Fruit fly (Drosophila melanogaster) whole organism, embryonic: ENCODE measurements around the gene CG10252.

Experiments
- Aef1 ChIP-seq: fragments of 200-800 bp; sonication (Bioruptor generic); IDR thresholded peaks from 3 replicates; pipeline ENCODE4 v1.3.6; 2022; ENCODE audit warnings: missing biosample characterization, missing genetic modification characterization
- CG1024 ChIP-seq: fragments of 200-800 bp; sonication (Bioruptor generic); IDR thresholded peaks from 2 replicates; pipeline ENCODE4 v1.3.6; 2022; ENCODE audit warnings: missing biosample characterization, missing genetic modification characterization
- CG10321 ChIP-seq: fragments of 200-800 bp; sonication (Bioruptor generic); IDR thresholded peaks from 2 replicates; pipeline ENCODE4 v1.3.6; 2022; ENCODE audit warnings: missing biosample characterization, missing genetic modification characterization
- CG10565 ChIP-seq: fragments of 200-800 bp; sonication (Bioruptor generic); optimal IDR thresholded peaks from 3 replicates; lab custom pipeline; 2016; ENCODE audit warnings: missing biosample characterization, mild to moderate bottlenecking, missing genetic modification characterization
- CG11093 ChIP-seq: fragments of 200-800 bp; sonication (Bioruptor generic); IDR thresholded peaks from 3 replicates; pipeline ENCODE4 v1.3.6; 2022; ENCODE audit warnings: missing biosample characterization, missing genetic modification characterization
- CG12769 ChIP-seq: fragments of 200-800 bp; sonication (Bioruptor generic); optimal IDR thresholded peaks from 2 replicates; lab custom pipeline; 2019; ENCODE audit warnings: missing biosample characterization, mild to moderate bottlenecking, missing genetic modification characterization, moderate library complexity
- CG17328 ChIP-seq: fragments of 200-800 bp; sonication (Bioruptor generic); IDR thresholded peaks from 2 replicates; pipeline ENCODE4 v1.3.6; 2022; ENCODE audit warnings: missing biosample characterization, missing genetic modification characterization
- CG17361 ChIP-seq: fragments of 200-800 bp; sonication (Bioruptor generic); IDR thresholded peaks from 3 replicates; pipeline ENCODE4 v1.3.6; 2022; ENCODE audit warnings: missing biosample characterization, missing genetic modification characterization
- CG17829 ChIP-seq: fragments of 200-800 bp; optimal IDR thresholded peaks from 2 replicates; lab custom pipeline; 2019; ENCODE audit warnings: missing biosample characterization, mild to moderate bottlenecking, missing genetic modification characterization, moderate library complexity
- CG1832 ChIP-seq: fragments of 200-800 bp; sonication (Bioruptor generic); optimal IDR thresholded peaks from 2 replicates; lab custom pipeline; 2017; ENCODE audit warnings: missing biosample characterization, mild to moderate bottlenecking, missing genetic modification characterization, inconsistent platforms
- CG2202 ChIP-seq: fragments of 200-800 bp; sonication (Bioruptor generic); optimal IDR thresholded peaks from 2 replicates; lab custom pipeline; 2018; ENCODE audit warnings: missing biosample characterization, mild to moderate bottlenecking, missing genetic modification characterization
- CG31388 ChIP-seq: fragments of 200-800 bp; sonication (Bioruptor generic); optimal IDR thresholded peaks from 2 replicates; lab custom pipeline; 2016; ENCODE audit warnings: missing biosample characterization, missing genetic modification characterization
- CG33213 ChIP-seq: fragments of 200-800 bp; sonication (Bioruptor generic); optimal IDR thresholded peaks from 3 replicates; lab custom pipeline; 2016; ENCODE audit warnings: missing biosample characterization, missing genetic modification characterization
- CG43689 ChIP-seq: fragments of 200-800 bp; sonication (Bioruptor generic); IDR thresholded peaks from 2 replicates; pipeline ENCODE4 v1.3.6; 2022; ENCODE audit warnings: missing biosample characterization, missing genetic modification characterization
- CG5245 ChIP-seq: fragments of 200-800 bp; sonication (Bioruptor generic); optimal IDR thresholded peaks from 3 replicates; lab custom pipeline; 2016; ENCODE audit warnings: missing biosample characterization, missing genetic modification characterization
- CG6791 ChIP-seq: fragments of 200-800 bp; sonication (Bioruptor generic); IDR thresholded peaks from 3 replicates; pipeline ENCODE4 v1.3.6; 2022; ENCODE audit warnings: missing biosample characterization, missing genetic modification characterization; ENCODE audit not compliant: partially characterized antibody
- CG7745 ChIP-seq: fragments of 200-800 bp; sonication (Bioruptor generic); optimal IDR thresholded peaks from 2 replicates; lab custom pipeline; 2018; ENCODE audit warnings: missing biosample characterization, mild to moderate bottlenecking, missing genetic modification characterization, moderate library complexity
- CG8290 ChIP-seq, 3 experiments: fragments of 200-800 bp; sonication (Bioruptor generic); optimal IDR thresholded peaks; 2 replicates each; lab custom pipeline; 2016 to 2019; ENCODE audit warnings: missing biosample characterization in 3 of 3, missing genetic modification characterization in 3 of 3, mild to moderate bottlenecking in 2 of 3, moderate library complexity in 1 of 3
- CG9215 ChIP-seq: fragments of 200-800 bp; sonication (Bioruptor generic); IDR thresholded peaks from 2 replicates; pipeline ENCODE4 v1.3.6; 2022; ENCODE audit warnings: missing biosample characterization, missing genetic modification characterization
- Camta ChIP-seq: fragments of 200-800 bp; sonication (Bioruptor generic); optimal IDR thresholded peaks from 2 replicates; lab custom pipeline; 2016; ENCODE audit warnings: missing biosample characterization, missing genetic modification characterization
- Dip2 ChIP-seq: fragments of 200-800 bp; sonication (Bioruptor generic); IDR thresholded peaks from 2 replicates; pipeline ENCODE4 v1.3.6; 2022; ENCODE audit warnings: missing biosample characterization, missing genetic modification characterization
- ERR ChIP-seq: fragments of 200-800 bp; sonication (Bioruptor generic); optimal IDR thresholded peaks from 2 replicates; lab custom pipeline; 2016; ENCODE audit warnings: missing biosample characterization, missing genetic modification characterization
- Fer2 ChIP-seq: fragments of 200-800 bp; sonication (Bioruptor generic); optimal IDR thresholded peaks from 2 replicates; lab custom pipeline; 2018; ENCODE audit warnings: missing biosample characterization, mild to moderate bottlenecking, missing genetic modification characterization, moderate library complexity
- HHEX ChIP-seq: fragments of 200-800 bp; sonication (Bioruptor generic); optimal IDR thresholded peaks from 3 replicates; lab custom pipeline; 2017; ENCODE audit warnings: missing biosample characterization, mild to moderate bottlenecking, missing genetic modification characterization, missing genetic modification reagents
- HLH4C ChIP-seq: fragments of 200-800 bp; sonication (Bioruptor generic); IDR thresholded peaks from 3 replicates; pipeline ENCODE4 v1.3.6; 2022; ENCODE audit warnings: missing biosample characterization, missing genetic modification characterization; ENCODE audit not compliant: partially characterized antibody
- HLHmδ ChIP-seq: fragments of 200-800 bp; sonication (Bioruptor generic); optimal IDR thresholded peaks from 2 replicates; lab custom pipeline; 2018; ENCODE audit warnings: missing biosample characterization, mild to moderate bottlenecking, missing genetic modification characterization, moderate library complexity
- Lpt ChIP-seq: fragments of >200 bp; optimal IDR thresholded peaks from 2 replicates; lab custom pipeline; 2018; ENCODE audit warnings: missing biosample characterization, missing genetic modification characterization
- MBD-R2 ChIP-seq: fragments of 200-800 bp; sonication (Bioruptor generic); IDR thresholded peaks from 2 replicates; pipeline ENCODE4 v1.3.6; 2022; ENCODE audit warnings: missing biosample characterization, missing genetic modification characterization
- Mad ChIP-seq: fragments of 200-800 bp; sonication (Bioruptor generic); optimal IDR thresholded peaks from 2 replicates; lab custom pipeline; 2016; ENCODE audit warnings: missing biosample characterization, missing genetic modification characterization
- Med ChIP-seq: fragments of 200-800 bp; sonication (Bioruptor generic); peaks from one replicate; lab custom pipeline; 2016; ENCODE audit warnings: missing biosample characterization, missing genetic modification characterization, mild to moderate bottlenecking, inconsistent platforms, moderate library complexity
- Neu2 ChIP-seq: fragments of 200-800 bp; sonication (Bioruptor generic); optimal IDR thresholded peaks from 3 replicates; lab custom pipeline; 2016; ENCODE audit warnings: missing biosample characterization, missing genetic modification characterization, borderline replicate concordance
- Poxn ChIP-seq: fragments of 200-800 bp; sonication (Bioruptor generic); IDR thresholded peaks from 2 replicates; pipeline ENCODE4 v1.3.6; 2022; ENCODE audit warnings: missing biosample characterization, missing genetic modification characterization
- Rx ChIP-seq: fragments of 200-800 bp; sonication (Bioruptor generic); IDR thresholded peaks from 2 replicates; pipeline ENCODE4 v1.3.6; 2022; ENCODE audit warnings: missing biosample characterization, missing genetic modification characterization
- abd-A ChIP-seq: fragments of 200-800 bp; sonication (Bioruptor generic); optimal IDR thresholded peaks from 3 replicates; lab custom pipeline; 2019; ENCODE audit warnings: missing biosample characterization, mild to moderate bottlenecking, missing genetic modification characterization, moderate library complexity
- ara ChIP-seq: fragments of 200-800 bp; sonication (Bioruptor generic); IDR thresholded peaks from 2 replicates; pipeline ENCODE4 v1.3.6; 2022; ENCODE audit warnings: missing biosample characterization, missing genetic modification characterization
- az2 ChIP-seq: fragments of 200-800 bp; sonication (Bioruptor generic); optimal IDR thresholded peaks from 3 replicates; lab custom pipeline; 2016; ENCODE audit warnings: missing biosample characterization, missing genetic modification characterization
- bab2 ChIP-seq: fragments of 200-800 bp; sonication (Bioruptor generic); optimal IDR thresholded peaks from 2 replicates; lab custom pipeline; 2016; ENCODE audit warnings: missing biosample characterization, missing genetic modification characterization
- bigmax ChIP-seq: fragments of 200-800 bp; sonication (Bioruptor generic); optimal IDR thresholded peaks from 2 replicates; lab custom pipeline; 2018; ENCODE audit warnings: missing biosample characterization, mild to moderate bottlenecking, missing genetic modification characterization
- cas ChIP-seq: fragments of 200-800 bp; sonication (Bioruptor generic); IDR thresholded peaks from 2 replicates; pipeline ENCODE4 v1.3.6; 2022; ENCODE audit warnings: missing biosample characterization, missing genetic modification characterization
- cato ChIP-seq: fragments of 200-800 bp; sonication (Bioruptor generic); optimal IDR thresholded peaks from 2 replicates; lab custom pipeline; 2016; ENCODE audit warnings: missing biosample characterization, missing genetic modification characterization, borderline replicate concordance
- chinmo ChIP-seq: fragments of 200-800 bp; sonication (Bioruptor generic); IDR thresholded peaks from 4 replicates; pipeline ENCODE4 v1.3.6; 2022; ENCODE audit warnings: missing biosample characterization, missing genetic modification characterization; ENCODE audit not compliant: partially characterized antibody
- crol ChIP-seq: fragments of 200-800 bp; sonication (Bioruptor generic); IDR thresholded peaks from 2 replicates; pipeline ENCODE4 v1.3.6; 2022; ENCODE audit warnings: missing biosample characterization, missing genetic modification characterization
- cwo ChIP-seq: fragments of 200-800 bp; sonication (Bioruptor generic); optimal IDR thresholded peaks from 3 replicates; lab custom pipeline; 2017; ENCODE audit warnings: missing biosample characterization, missing genetic modification characterization, mild to moderate bottlenecking, moderate library complexity, missing genetic modification reagents
- dmrt99B ChIP-seq: fragments of 200-800 bp; sonication (Bioruptor generic); optimal IDR thresholded peaks from 2 replicates; lab custom pipeline; 2018; ENCODE audit warnings: missing biosample characterization, mild to moderate bottlenecking, missing genetic modification characterization, moderate library complexity
- gce ChIP-seq: fragments of 200-800 bp; sonication (Bioruptor generic); IDR thresholded peaks from 3 replicates; pipeline ENCODE4 v1.3.6; 2022; ENCODE audit warnings: missing biosample characterization, missing genetic modification characterization
- grn ChIP-seq: fragments of 200-800 bp; sonication (Bioruptor generic); optimal IDR thresholded peaks from 3 replicates; lab custom pipeline; 2017; ENCODE audit warnings: missing biosample characterization, missing genetic modification characterization
- her ChIP-seq: fragments of 200-800 bp; sonication (Bioruptor generic); optimal IDR thresholded peaks from 2 replicates; lab custom pipeline; 2016; ENCODE audit warnings: missing biosample characterization, missing genetic modification characterization
- pho ChIP-seq: fragments of 200-800 bp; sonication (Bioruptor generic); optimal IDR thresholded peaks from 2 replicates; lab custom pipeline; 2016; ENCODE audit warnings: missing biosample characterization, missing genetic modification characterization
- rib ChIP-seq: fragments of 200-800 bp; sonication (Bioruptor generic); IDR thresholded peaks from 2 replicates; pipeline ENCODE4 v1.3.6; 2022; ENCODE audit warnings: missing biosample characterization, missing genetic modification characterization
- stc ChIP-seq: fragments of 200-800 bp; sonication (Bioruptor generic); IDR thresholded peaks from 2 replicates; pipeline ENCODE4 v1.3.6; 2022; ENCODE audit warnings: missing biosample characterization, missing genetic modification characterization
- trh ChIP-seq: fragments of 200-800 bp; sonication (Bioruptor generic); optimal IDR thresholded peaks from 2 replicates; lab custom pipeline; 2016; ENCODE audit warnings: missing biosample characterization, missing genetic modification characterization

Gene CG10252

DNA sequence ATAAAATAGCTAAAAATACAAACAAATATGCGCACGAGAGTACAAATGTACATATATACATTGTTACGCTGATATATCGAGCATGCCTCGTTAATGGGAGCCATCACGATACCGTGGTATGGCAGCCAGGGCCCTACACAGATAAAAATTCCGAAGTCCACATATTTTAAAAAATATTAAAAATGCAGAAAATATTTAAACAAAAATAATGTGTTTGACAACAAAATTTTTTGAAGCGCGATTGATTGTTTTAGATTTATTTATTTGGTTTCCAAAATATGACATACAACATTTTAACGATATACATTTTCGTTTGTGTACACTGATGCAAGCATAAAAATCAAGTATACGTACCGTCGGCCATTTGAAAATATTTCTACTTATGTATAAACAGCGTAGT, 30.7 kb upstream of the CG10252 start (continued):
- TF ChIP-seq CG7745 (tag; lab: Kevin White, UChicago) (no peak), Aef1 (GFP tag; lab: Robert Waterston, UW) (peak; percentile 80), abd-A (peak; percentile 5), CG1024 (no peak; the same call in 1 of the 2 replicates), Lpt (GFP tag; lab: Kevin White, UChicago) (no peak), HLH4C (GFP tag; lab: Robert Waterston, UW) (no peak), rib (GFP tag; lab: Robert Waterston, UW) (peak; percentile 85; the same call in 1 of the 2 replicates), Med (GFP tag; lab: Kevin White, UChicago) (peak; percentile 95), CG43689 (GFP tag; lab: Robert Waterston, UW) (peak; percentile 40; the same call in 1 of the 2 replicates), CG31388 (GFP tag; lab: Kevin White, UChicago) (no peak), CG9215 (GFP tag; lab: Robert Waterston, UW) (peak; percentile 72), CG10321 (peak; percentile 53), grn (GFP tag; lab: Kevin White, UChicago) (no peak), CG17361 (GFP tag; lab: Robert Waterston, UW) (peak; percentile 75), pho (peak; percentile 78), CG11093 (GFP tag; lab: Robert Waterston, UW) (0 out of 3 replicates have a peak, but pooled peaks have one; percentile 18), ara (0 out of 2 replicates have a peak, but pooled peaks have one; percentile 35), MBD-R2 (GFP tag; lab: Robert Waterston, UW) (peak; percentile 58; the same call in 1 of the 2 replicates), Poxn (GFP tag; lab: Robert Waterston, UW) (no peak; the same call in 1 of the 2 replicates), az2 (GFP tag; lab: Kevin White, UChicago) (peak; percentile 59), CG2202 (tag; lab: Kevin White, UChicago) (no peak), HLHmδ (GFP tag; lab: Kevin White, UChicago) (no peak), crol (GFP tag; lab: Robert Waterston, UW) (no peak), HHEX (GFP tag; lab: Kevin White, UChicago) (peak; percentile 67), CG5245 (GFP tag; lab: Kevin White, UChicago) (peak; percentile 22), her (GFP tag; lab: Kevin White, UChicago) (peak; percentile 56), gce (GFP tag; lab: Robert Waterston, UW) (no peak), CG12769 (peak; percentile 82), Fer2 (tag; lab: Kevin White, UChicago) (peak; percentile 45), cwo (GFP tag; lab: Kevin White, UChicago) (peak; percentile 91), dmrt99B (tag; lab: Kevin White, UChicago) (peak; percentile 84), bab2 (GFP tag; lab: Kevin White, UChicago) (peak; percentile 80), CG8290 (GFP tag; optimal IDR thresholded peaks at IDR 0.05; lab: Kevin White, UChicago) (peak; percentile 21), CG8290 (tag; optimal IDR thresholded peaks at IDR 0.05; lab: Kevin White, UChicago) (peak in 1 of 2 experiments; percentile 24), CG17829 (tag; lab: Kevin White, UChicago) (peak; percentile 75), CG1832 (no peak), cas (GFP tag; lab: Robert Waterston, UW) (peak; percentile 77), chinmo (0 out of 4 replicates have a peak, but pooled peaks have one; percentile 36), CG17328 (GFP tag; lab: Robert Waterston, UW) (peak; percentile 67), Camta (GFP tag; lab: Kevin White, UChicago) (peak; percentile 57), CG6791 (GFP tag; lab: Robert Waterston, UW) (no peak), cato (GFP tag; lab: Kevin White, UChicago) (peak; percentile 23), ERR (GFP tag; lab: Kevin White, UChicago) (peak; percentile 47), Rx (GFP tag; lab: Robert Waterston, UW) (peak; percentile 57), Neu2 (no peak), CG10565 (no peak), bigmax (GFP tag; lab: Kevin White, UChicago) (no peak), Dip2 (GFP tag; lab: Robert Waterston, UW) (no peak), stc (GFP tag; lab: Robert Waterston, UW) (peak; percentile 81), CG33213 (GFP tag; lab: Kevin White, UChicago) (peak; percentile 16), trh (no peak), Mad (GFP tag; lab: Kevin White, UChicago) (peak; percentile 49)
